Worm (Caenorhabditis elegans) whole organism, young adult: ENCODE results near the gene msp-40.

ENCODE experiments used
- aptf-2 ChIP-seq: fragments of 200-800 bp; sonication (Bioruptor generic); conservative IDR thresholded peaks from 2 replicates; pipeline ENCODE4 v1.3.6; 2022; ENCODE audit warnings: missing genetic modification reagents, missing genetic modification characterization, missing compliant biosample characterization
- dpff-1 ChIP-seq: sonication (generic microtip); optimal IDR thresholded peaks from 2 replicates; lab custom pipeline; 2017; ENCODE audit warnings: mild to moderate bottlenecking, missing genetic modification characterization, missing compliant biosample characterization
- mcd-1 ChIP-seq: fragments of 200-800 bp; sonication (Bioruptor generic); IDR thresholded peaks from 2 replicates; pipeline ENCODE4 v1.3.6; 2022; ENCODE audit warnings: missing genetic modification reagents, missing genetic modification characterization, missing compliant biosample characterization
- zim-3 ChIP-seq: sonication (generic microtip); optimal IDR thresholded peaks from 2 replicates; lab custom pipeline; 2017; ENCODE audit warnings: mild to moderate bottlenecking, missing genetic modification characterization, moderate library complexity, missing compliant biosample characterization
- ztf-6 ChIP-seq: fragments of 200-800 bp; sonication (Bioruptor generic); IDR thresholded peaks from 2 replicates; pipeline ENCODE4 v1.3.6; 2022; ENCODE audit warnings: missing genetic modification reagents, missing genetic modification characterization, missing compliant biosample characterization

- no peak for TF ChIP-seq aptf-2 (GFP tag; lab: Robert Waterston, UW)
- no peak for TF ChIP-seq ztf-6
- no peak for TF ChIP-seq zim-3 (tag; lab: Kevin White, UChicago)
- TF ChIP-seq dpff-1 (tag; lab: Kevin White, UChicago): no peak
- TF ChIP-seq mcd-1 (GFP tag; lab: Robert Waterston, UW): no peak
Measured at ce11 chrII:4856113-4856512, 30.9 kb downstream of the msp-40 start.
